Fruit fly (Drosophila melanogaster): ENCODE results near the gene Tgi.

Tgi gene

DNA sequence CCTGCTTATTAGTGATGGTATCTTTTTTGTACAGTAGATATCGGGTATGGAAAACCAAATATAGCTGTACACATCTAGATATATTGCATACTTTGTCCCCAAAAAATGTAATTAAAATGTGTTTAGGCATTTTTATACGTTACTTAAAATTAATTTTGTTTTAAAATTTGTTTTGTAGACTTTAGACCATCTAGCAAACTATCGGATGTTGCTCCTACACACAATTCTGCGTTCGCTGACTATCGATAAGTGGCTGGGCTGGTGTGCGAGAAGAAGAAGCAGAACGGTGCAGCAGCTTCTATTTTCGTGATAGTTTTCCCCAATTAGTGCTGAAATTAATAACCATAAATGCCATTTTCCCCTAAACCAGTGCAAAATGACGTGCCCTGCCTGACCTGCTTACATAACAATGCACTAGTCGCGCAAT, 26.5 kb downstream of the Tgi start, which contains the start of the genes Vps36 and Liprin-beta (continued):
- TF ChIP-seq Eip78C (GFP tag) (no peak), cyc (GFP tag; optimal IDR thresholded peaks at IDR 0.05) (peak; percentile 89), CG7368 (GFP tag; optimal IDR thresholded peaks at IDR 0.05) (peak; percentile 71), dsx (GFP tag; optimal IDR thresholded peaks at IDR 0.05; ENCODE audit: poor library complexity, severe bottlenecking) (no peak), CG6163 (GFP tag; IDR thresholded peaks at IDR 0.05) (peak; percentile 85), topi (GFP tag; optimal IDR thresholded peaks at IDR 0.05) (peak; percentile 84), OdsH (GFP tag; optimal IDR thresholded peaks at IDR 0.05) (no peak), CG8319 (GFP tag; optimal IDR thresholded peaks at IDR 0.05) (no peak), Sox14 (GFP tag; optimal IDR thresholded peaks at IDR 0.05) (peak; percentile 92), CG6792 (GFP tag; optimal IDR thresholded peaks at IDR 0.05) (peak; percentile 82), CG8119 (GFP tag; IDR thresholded peaks at IDR 0.05) (peak; percentile 61), Lpt (GFP tag; optimal IDR thresholded peaks at IDR 0.05) (no peak), Smox (GFP tag; optimal IDR thresholded peaks at IDR 0.05) (peak; percentile 85), spab (GFP tag; optimal IDR thresholded peaks at IDR 0.05) (no peak), achi (GFP tag; optimal IDR thresholded peaks at IDR 0.05) (no peak), Hr38 (GFP tag; optimal IDR thresholded peaks at IDR 0.05) (peak; percentile 78), CG3919 (GFP tag; optimal IDR thresholded peaks at IDR 0.05) (peak; percentile 86), CG31627 (GFP tag; optimal IDR thresholded peaks at IDR 0.05) (peak; percentile 95), CG32006 (GFP tag; optimal IDR thresholded peaks at IDR 0.05) (peak; percentile 86), Sox15 (GFP tag; optimal IDR thresholded peaks at IDR 0.05) (peak; percentile 86), pdm3 (GFP tag; optimal IDR thresholded peaks at IDR 0.05) (no peak), fkh (GFP tag; optimal IDR thresholded peaks at IDR 0.05) (no peak), CG6854 (GFP tag; optimal IDR thresholded peaks at IDR 0.05) (no peak), CG3032 (tag; optimal IDR thresholded peaks at IDR 0.05) (peak; percentile 82), fd59A (GFP tag; optimal IDR thresholded peaks at IDR 0.05) (peak; percentile 45), vri (GFP tag; optimal IDR thresholded peaks at IDR 0.05) (no peak), ss (GFP tag; optimal IDR thresholded peaks at IDR 0.05) (no peak), Sox102F (GFP tag; optimal IDR thresholded peaks at IDR 0.05) (no peak), CG8632 (GFP tag; optimal IDR thresholded peaks at IDR 0.05) (peak; percentile 70), fd85E (GFP tag; optimal IDR thresholded peaks at IDR 0.05) (no peak), CG16779 (tag; optimal IDR thresholded peaks at IDR 0.05) (no peak), CG11902 (GFP tag; optimal IDR thresholded peaks at IDR 0.05) (peak; percentile 84)

DNA sequence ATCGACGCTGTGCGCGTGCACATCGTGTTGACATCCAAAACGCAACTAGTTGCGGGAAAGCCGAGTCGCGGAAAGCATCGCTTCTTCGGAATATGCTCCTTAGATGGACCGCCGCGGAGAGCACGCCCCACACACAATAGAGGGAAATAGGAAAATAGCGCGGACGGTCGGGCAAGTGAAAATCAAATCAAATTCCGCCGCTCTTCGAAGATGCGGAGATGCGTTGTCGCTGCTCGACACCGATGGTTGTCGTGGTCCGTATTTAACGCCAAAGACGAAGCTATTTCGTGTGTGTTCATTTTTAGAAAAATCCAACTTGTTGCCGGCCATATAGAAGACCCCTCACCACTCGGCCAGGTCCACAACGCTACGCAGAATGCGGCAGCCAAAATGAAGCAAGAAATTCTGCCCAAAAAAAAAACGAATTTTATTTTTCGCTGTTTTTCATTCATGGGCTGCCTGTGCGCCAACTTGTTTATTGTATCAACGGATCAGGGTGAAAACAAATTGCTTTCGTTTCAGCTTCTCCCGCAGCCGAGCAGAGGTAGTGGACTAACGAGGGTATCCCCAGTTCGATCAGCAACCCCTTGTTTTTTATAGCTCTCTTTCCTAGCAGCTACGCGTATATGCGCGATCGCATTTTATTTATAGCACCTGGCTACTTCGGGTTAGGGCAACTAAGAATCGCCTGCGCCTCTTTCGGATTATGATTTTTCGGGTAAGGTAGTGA, 33.1 kb downstream of the Tgi start, which contains the start of gene CG10710:
CG10710 (minus strand) TSS at position 51 of the 730 bp plus-strand sequence.
- TF ChIP-seq Gug (GFP tag; IDR thresholded peaks at IDR 0.05), result no peak
- no peak for TF ChIP-seq CG1621 (tag; optimal IDR thresholded peaks at IDR 0.05)
- TF ChIP-seq Hr4 (GFP tag; optimal IDR thresholded peaks at IDR 0.05), result no peak
- TF ChIP-seq CG10669 (GFP tag; optimal IDR thresholded peaks at IDR 0.05), result no peak
- TF ChIP-seq Ets21C (GFP tag; optimal IDR thresholded peaks at IDR 0.05), result no peak
- no peak for TF ChIP-seq Hr38 (GFP tag; optimal IDR thresholded peaks at IDR 0.05)
- no peak for TF ChIP-seq CG11762 (GFP tag; optimal IDR thresholded peaks at IDR 0.05; ENCODE audit: insufficient read depth)
- TF ChIP-seq CG11902 (GFP tag; optimal IDR thresholded peaks at IDR 0.05), result no peak
- TF ChIP-seq CG9139 (GFP tag; optimal IDR thresholded peaks at IDR 0.05), result no peak
- TF ChIP-seq Sox15 (GFP tag; optimal IDR thresholded peaks at IDR 0.05), result no peak
- no peak for TF ChIP-seq CG8319 (GFP tag; optimal IDR thresholded peaks at IDR 0.05)
- no peak for TF ChIP-seq esn (GFP tag; optimal IDR thresholded peaks at IDR 0.05)
- TF ChIP-seq pdm3 (GFP tag; optimal IDR thresholded peaks at IDR 0.05), result no peak
- TF ChIP-seq Met (GFP tag; optimal IDR thresholded peaks at IDR 0.05), result no peak
- TF ChIP-seq Eip93F (GFP tag; optimal IDR thresholded peaks at IDR 0.05), result no peak
- no peak for TF ChIP-seq CG3032 (tag; optimal IDR thresholded peaks at IDR 0.05)
- TF ChIP-seq CG6808 (GFP tag; optimal IDR thresholded peaks at IDR 0.05), result no peak

Data from whole organism, prepupa.